Fruit fly (Drosophila melanogaster) whole organism: Measurements from ENCODE around the gene CG15356.

Experiments
- CG8478 ChIP-seq: fragments of >200 bp; optimal IDR thresholded peaks from 2 replicates; lab custom pipeline; 2018; ENCODE audit warnings: inconsistent platforms
- EcR ChIP-seq, 2 experiments: fragments of >200 bp; optimal IDR thresholded peaks; 2 replicates each; lab custom pipeline; 2017; ENCODE audit warnings: missing biosample characterization in 2 of 2, missing genetic modification characterization in 2 of 2, missing genetic modification reagents in 2 of 2
- usp ChIP-seq: fragments of >200 bp; optimal IDR thresholded peaks from 2 replicates; lab custom pipeline; 2017; ENCODE audit warnings: missing biosample characterization, missing genetic modification characterization, mixed read lengths

- no peak for TF ChIP-seq CG8478 (lab: Kevin White, UChicago)
- no peak for TF ChIP-seq EcR (GFP tag; optimal IDR thresholded peaks at IDR 0.05; lab: Kevin White, UChicago)
- no peak for TF ChIP-seq usp (GFP tag; lab: Kevin White, UChicago)
Measured at dm6 chr2L:1946628-1947027, 33.9 kb downstream of the CG15356 start, which contains the start of gene CG33673.
